Worm (Caenorhabditis elegans): ENCODE data around the gene rocf-1.

rocf-1 gene

ce11 chrV:15412625-15413024, 51.7 kb downstream of the rocf-1 start, which contains the start of gene srbc-63:
Gene srbc-63, minus strand, starts transcription at chrV:15412725.
- TF ChIP-seq dve-1 (tag; optimal IDR thresholded peaks at IDR 0.05; ENCODE audit: insufficient read depth) (no peak), F37D6.2 (tag; optimal IDR thresholded peaks at IDR 0.05) (no peak), mes-2 (tag; optimal IDR thresholded peaks at IDR 0.05; ENCODE audit: poor library complexity, severe bottlenecking) (no peak), nhr-48 (tag; optimal IDR thresholded peaks at IDR 0.05) (no peak), nhr-11 (tag; optimal IDR thresholded peaks at IDR 0.05) (no peak), unc-39 (tag; optimal IDR thresholded peaks at IDR 0.05) (no peak), zfp-2 (tag; optimal IDR thresholded peaks at IDR 0.05) (no peak), pqm-1 (tag; optimal IDR thresholded peaks at IDR 0.05) (no peak), ama-1 (optimal IDR thresholded peaks at IDR 0.05) (no peak)
